Fruit fly (Drosophila melanogaster) whole organism, embryonic: ENCODE results near the gene CG15414.

ENCODE experiments used
- Ada2b ChIP-seq: fragments of 200-800 bp; sonication (Bioruptor generic); IDR thresholded peaks from 2 replicates; pipeline ENCODE4 v1.3.6; 2022; ENCODE audit warnings: missing biosample characterization, missing genetic modification characterization
- Asciz ChIP-seq: fragments of 200-800 bp; sonication (Bioruptor generic); optimal IDR thresholded peaks from 2 replicates; lab custom pipeline; 2017; ENCODE audit warnings: missing biosample characterization, mild to moderate bottlenecking, missing genetic modification characterization, missing genetic modification reagents
- CG10147 ChIP-seq: fragments of 200-800 bp; sonication (Bioruptor generic); optimal IDR thresholded peaks from 2 replicates; lab custom pipeline; 2019; ENCODE audit warnings: missing biosample characterization, mild to moderate bottlenecking, missing genetic modification characterization, moderate library complexity
- CG10274 ChIP-seq: fragments of 200-800 bp; sonication (Bioruptor generic); optimal IDR thresholded peaks from 3 replicates; lab custom pipeline; 2017; ENCODE audit warnings: missing biosample characterization, mild to moderate bottlenecking, missing genetic modification characterization
- CG11093 ChIP-seq: fragments of 200-800 bp; sonication (Bioruptor generic); IDR thresholded peaks from 3 replicates; pipeline ENCODE4 v1.3.6; 2022; ENCODE audit warnings: missing biosample characterization, missing genetic modification characterization
- CG11247 ChIP-seq: fragments of 200-800 bp; sonication (Bioruptor generic); IDR thresholded peaks from 2 replicates; pipeline ENCODE4 v1.3.6; 2022; ENCODE audit warnings: missing biosample characterization, missing genetic modification characterization
- CG11723 ChIP-seq: fragments of 200-800 bp; sonication (Bioruptor generic); optimal IDR thresholded peaks from 2 replicates; lab custom pipeline; 2017; ENCODE audit warnings: missing biosample characterization, mild to moderate bottlenecking, missing genetic modification characterization
- CG12744 ChIP-seq: fragments of 200-800 bp; sonication (Bioruptor generic); optimal IDR thresholded peaks from 2 replicates; lab custom pipeline; 2016; ENCODE audit warnings: missing biosample characterization, missing genetic modification characterization
- CG15479 ChIP-seq: fragments of 200-800 bp; sonication (Bioruptor generic); optimal IDR thresholded peaks from 3 replicates; lab custom pipeline; 2019; ENCODE audit warnings: missing biosample characterization, mild to moderate bottlenecking, missing genetic modification characterization, moderate library complexity
- CG15601 ChIP-seq: fragments of 200-800 bp; sonication (Bioruptor generic); optimal IDR thresholded peaks from 3 replicates; lab custom pipeline; 2019; ENCODE audit warnings: missing biosample characterization, mild to moderate bottlenecking, missing genetic modification characterization, moderate library complexity
- CG16815 ChIP-seq: fragments of 200-800 bp; sonication (Bioruptor generic); optimal IDR thresholded peaks from 3 replicates; lab custom pipeline; 2017; ENCODE audit warnings: missing biosample characterization, mild to moderate bottlenecking, missing genetic modification characterization
- CG16863 ChIP-seq: fragments of 200-800 bp; sonication (Bioruptor generic); optimal IDR thresholded peaks from 3 replicates; lab custom pipeline; 2016; ENCODE audit warnings: missing biosample characterization, missing genetic modification characterization
- CG17568 ChIP-seq: fragments of 200-800 bp; sonication (Bioruptor generic); optimal IDR thresholded peaks from 2 replicates; lab custom pipeline; 2018; ENCODE audit warnings: missing biosample characterization, mild to moderate bottlenecking, missing genetic modification characterization, moderate library complexity
- CG18599 ChIP-seq: fragments of 200-800 bp; sonication (Bioruptor generic); optimal IDR thresholded peaks from 3 replicates; lab custom pipeline; 2017; ENCODE audit warnings: missing biosample characterization, missing genetic modification characterization, mild to moderate bottlenecking, moderate library complexity, missing genetic modification reagents
- CG2202 ChIP-seq: fragments of 200-800 bp; sonication (Bioruptor generic); optimal IDR thresholded peaks from 2 replicates; lab custom pipeline; 2018; ENCODE audit warnings: missing biosample characterization, mild to moderate bottlenecking, missing genetic modification characterization
- CG2712 ChIP-seq: fragments of 200-800 bp; optimal IDR thresholded peaks from 3 replicates; lab custom pipeline; 2019; ENCODE audit warnings: missing biosample characterization, mild to moderate bottlenecking, missing genetic modification characterization, moderate library complexity
- CG31441 ChIP-seq: fragments of 200-800 bp; sonication (Bioruptor generic); IDR thresholded peaks from 2 replicates; pipeline ENCODE4 v1.3.6; 2022; ENCODE audit warnings: missing biosample characterization, missing genetic modification characterization
- CG34224 ChIP-seq: fragments of 200-800 bp; sonication (Bioruptor generic); IDR thresholded peaks from 3 replicates; pipeline ENCODE4 v1.3.6; 2022; ENCODE audit warnings: missing biosample characterization, missing genetic modification characterization; ENCODE audit not compliant: partially characterized antibody
- CG4617 ChIP-seq: fragments of 200-800 bp; sonication (Bioruptor generic); optimal IDR thresholded peaks from 3 replicates; lab custom pipeline; 2016; ENCODE audit warnings: missing biosample characterization, missing genetic modification characterization, borderline replicate concordance
- CG5245 ChIP-seq: fragments of 200-800 bp; sonication (Bioruptor generic); optimal IDR thresholded peaks from 3 replicates; lab custom pipeline; 2016; ENCODE audit warnings: missing biosample characterization, missing genetic modification characterization
- CG8281 ChIP-seq: fragments of 200-800 bp; sonication (Bioruptor generic); optimal IDR thresholded peaks from 2 replicates; lab custom pipeline; 2018; ENCODE audit warnings: missing biosample characterization, mild to moderate bottlenecking, missing genetic modification characterization, moderate library complexity
- Dip3 ChIP-seq: fragments of 200-800 bp; sonication (Bioruptor generic); optimal IDR thresholded peaks from 3 replicates; lab custom pipeline; 2016; ENCODE audit warnings: missing biosample characterization, missing genetic modification characterization
- Drgx ChIP-seq: fragments of 200-800 bp; sonication (Bioruptor generic); IDR thresholded peaks from 2 replicates; pipeline ENCODE4 v1.3.6; 2022; ENCODE audit warnings: missing biosample characterization, missing genetic modification characterization
- Kr ChIP-seq: fragments of 200-800 bp; sonication (Bioruptor generic); optimal IDR thresholded peaks from 2 replicates; lab custom pipeline; 2017; ENCODE audit warnings: missing biosample characterization, mild to moderate bottlenecking, missing genetic modification characterization
- MBD-R2 ChIP-seq: fragments of 200-800 bp; sonication (Bioruptor generic); IDR thresholded peaks from 2 replicates; pipeline ENCODE4 v1.3.6; 2022; ENCODE audit warnings: missing biosample characterization, missing genetic modification characterization
- Mrtf ChIP-seq: fragments of 200-800 bp; sonication (Bioruptor generic); IDR thresholded peaks from 3 replicates; pipeline ENCODE4 v1.3.6; 2022; ENCODE audit warnings: missing biosample characterization, missing genetic modification characterization
- NC2β ChIP-seq: fragments of 200-800 bp; sonication (Bioruptor generic); optimal IDR thresholded peaks from 2 replicates; lab custom pipeline; 2016; ENCODE audit warnings: missing biosample characterization, missing genetic modification characterization
- NFAT ChIP-seq: fragments of 200-800 bp; sonication (Bioruptor generic); IDR thresholded peaks from 2 replicates; pipeline ENCODE4 v1.3.6; 2022; ENCODE audit warnings: missing biosample characterization, missing genetic modification characterization
- Xrp1 ChIP-seq: fragments of 200-800 bp; sonication (Bioruptor generic); IDR thresholded peaks from 2 replicates; pipeline ENCODE4 v1.3.6; 2022; ENCODE audit warnings: missing biosample characterization, missing genetic modification characterization
- ash1 ChIP-seq: fragments of 200-800 bp; sonication (Bioruptor generic); optimal IDR thresholded peaks from 2 replicates; lab custom pipeline; 2018; ENCODE audit warnings: missing biosample characterization, mild to moderate bottlenecking, missing genetic modification characterization
- az2 ChIP-seq: fragments of 200-800 bp; sonication (Bioruptor generic); optimal IDR thresholded peaks from 3 replicates; lab custom pipeline; 2016; ENCODE audit warnings: missing biosample characterization, missing genetic modification characterization
- bab2 ChIP-seq: fragments of 200-800 bp; sonication (Bioruptor generic); optimal IDR thresholded peaks from 2 replicates; lab custom pipeline; 2016; ENCODE audit warnings: missing biosample characterization, missing genetic modification characterization
- chm ChIP-seq: fragments of 200-800 bp; sonication (Bioruptor generic); IDR thresholded peaks from 2 replicates; pipeline ENCODE4 v1.3.6; 2022; ENCODE audit warnings: missing biosample characterization, missing genetic modification characterization
- da ChIP-seq: fragments of 200-800 bp; sonication (Bioruptor generic); optimal IDR thresholded peaks from 2 replicates; lab custom pipeline; 2016; ENCODE audit warnings: missing biosample characterization, missing genetic modification characterization
- disco-r ChIP-seq: fragments of 200-800 bp; sonication (Bioruptor generic); optimal IDR thresholded peaks from 2 replicates; lab custom pipeline; 2016; ENCODE audit warnings: missing biosample characterization, missing genetic modification characterization
- dm ChIP-seq: fragments of 200-800 bp; sonication (Bioruptor generic); optimal IDR thresholded peaks from 3 replicates; lab custom pipeline; 2016; ENCODE audit warnings: missing biosample characterization, missing genetic modification characterization
- dpn ChIP-seq, 2 experiments: fragments of 200-800 bp; sonication (Bioruptor generic); optimal IDR thresholded peaks; 3 replicates each; lab custom pipeline; 2016; ENCODE audit warnings: missing biosample characterization in 2 of 2, missing genetic modification characterization in 2 of 2
- ewg ChIP-seq: fragments of 200-800 bp; sonication (Bioruptor generic); optimal IDR thresholded peaks from 3 replicates; lab custom pipeline; 2017; ENCODE audit warnings: mild to moderate bottlenecking, missing biosample characterization, missing genetic modification reagents, missing genetic modification characterization
- fd3F ChIP-seq: fragments of 200-800 bp; sonication (Bioruptor generic); optimal IDR thresholded peaks from 2 replicates; lab custom pipeline; 2018; ENCODE audit warnings: missing biosample characterization, mild to moderate bottlenecking, missing genetic modification characterization, moderate library complexity
- fd96Cb ChIP-seq: fragments of 200-800 bp; sonication (Bioruptor generic); optimal IDR thresholded peaks from 2 replicates; lab custom pipeline; 2018; ENCODE audit warnings: missing biosample characterization, mild to moderate bottlenecking, missing genetic modification characterization, moderate library complexity
- gt ChIP-seq: fragments of 200-800 bp; sonication (Bioruptor generic); IDR thresholded peaks from 2 replicates; pipeline ENCODE4 v1.3.6; 2022; ENCODE audit warnings: missing biosample characterization, missing genetic modification characterization
- inv ChIP-seq: fragments of 200-800 bp; sonication (Bioruptor generic); IDR thresholded peaks from 2 replicates; pipeline ENCODE4 v1.3.6; 2022; ENCODE audit warnings: missing biosample characterization, missing genetic modification characterization; ENCODE audit not compliant: partially characterized antibody
- klu ChIP-seq: fragments of 200-800 bp; sonication (Bioruptor generic); IDR thresholded peaks from 2 replicates; pipeline ENCODE4 v1.3.6; 2022; ENCODE audit warnings: missing biosample characterization, missing genetic modification characterization
- lilli ChIP-seq: fragments of 200-800 bp; sonication (Bioruptor generic); optimal IDR thresholded peaks from 3 replicates; lab custom pipeline; 2016; ENCODE audit warnings: missing biosample characterization, missing genetic modification characterization
- mirr ChIP-seq: fragments of 200-800 bp; sonication (Bioruptor generic); optimal IDR thresholded peaks from 3 replicates; lab custom pipeline; 2018; ENCODE audit warnings: missing biosample characterization, mild to moderate bottlenecking, missing genetic modification characterization
- org-1 ChIP-seq: fragments of 200-800 bp; sonication (Bioruptor generic); optimal IDR thresholded peaks from 2 replicates; lab custom pipeline; 2017; ENCODE audit warnings: missing biosample characterization, missing genetic modification characterization
- p53 ChIP-seq: fragments of 200-800 bp; sonication (Bioruptor generic); optimal IDR thresholded peaks from 2 replicates; lab custom pipeline; 2016; ENCODE audit warnings: missing biosample characterization, missing genetic modification characterization
- schlank ChIP-seq: fragments of 200-800 bp; sonication (Bioruptor generic); optimal IDR thresholded peaks from 2 replicates; lab custom pipeline; 2018; ENCODE audit warnings: missing biosample characterization, mild to moderate bottlenecking, missing genetic modification characterization
- twi ChIP-seq: fragments of 200-800 bp; optimal IDR thresholded peaks from 2 replicates; lab custom pipeline; 2019; ENCODE audit warnings: missing biosample characterization, mild to moderate bottlenecking, missing genetic modification characterization, moderate library complexity
- vvl ChIP-seq: fragments of 200-800 bp; sonication (Bioruptor generic); IDR thresholded peaks from 2 replicates; pipeline ENCODE4 v1.3.6; 2022; ENCODE audit warnings: missing biosample characterization, missing genetic modification characterization
- zen ChIP-seq: fragments of 200-800 bp; sonication (Bioruptor generic); optimal IDR thresholded peaks from 3 replicates; lab custom pipeline; 2018; ENCODE audit warnings: missing biosample characterization, mild to moderate bottlenecking, missing genetic modification characterization, moderate library complexity

CG15414 gene

DNA sequence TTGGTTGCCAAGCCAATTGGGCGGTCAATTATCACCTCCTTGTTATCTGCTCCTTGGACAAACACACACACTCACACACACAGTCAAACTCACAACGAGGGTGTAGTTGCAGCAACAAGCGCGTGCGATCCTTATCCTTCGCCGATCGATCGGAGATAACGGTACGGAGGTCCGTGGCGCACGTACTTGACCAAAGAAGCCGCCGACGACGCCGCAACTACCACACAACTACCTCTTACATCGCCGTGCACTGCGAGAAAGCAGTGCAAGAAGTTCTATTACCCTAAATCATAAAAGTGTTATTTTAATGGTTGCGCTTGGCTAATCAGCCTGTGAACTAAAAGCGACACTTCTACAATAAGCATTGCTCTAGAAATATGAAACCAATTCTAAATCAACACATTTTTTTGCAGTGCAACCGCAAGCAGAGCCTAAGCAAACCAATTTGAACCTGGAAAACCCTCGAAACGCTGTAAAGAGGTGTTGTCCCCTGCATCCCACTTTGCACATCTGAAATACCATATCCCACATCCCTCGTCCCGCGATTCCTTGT is 42.2 kb upstream of the CG15414 start (continued):
- TF ChIP-seq CG15479 (GFP tag; lab: Kevin White, UChicago) (peak; percentile 98), mirr (GFP tag; lab: Kevin White, UChicago) (no peak), gt (GFP tag; lab: Robert Waterston, UW) (no peak), Ada2b (GFP tag; lab: Robert Waterston, UW) (no peak; the same call in 1 of the 2 replicates), CG11247 (GFP tag; lab: Robert Waterston, UW) (no peak), Dip3 (GFP tag; lab: Kevin White, UChicago) (no peak), NC2β (GFP tag; lab: Kevin White, UChicago) (peak; percentile 55), schlank (no peak), zen (tag; lab: Kevin White, UChicago) (peak; percentile 94), klu (no peak), inv (GFP tag; lab: Robert Waterston, UW) (no peak), chm (GFP tag; lab: Robert Waterston, UW) (0 out of 2 replicates have a peak, but pooled peaks have one; percentile 49), CG2202 (tag; lab: Kevin White, UChicago) (peak; percentile 53), Mrtf (GFP tag; lab: Robert Waterston, UW) (0 out of 3 replicates have a peak, but pooled peaks have one; percentile 40), vvl (peak; percentile 38; the same call in 1 of the 2 replicates), CG10274 (GFP tag; lab: Kevin White, UChicago) (no peak), NFAT (GFP tag; lab: Robert Waterston, UW) (no peak), da (GFP tag; lab: Kevin White, UChicago) (no peak), p53 (GFP tag; lab: Kevin White, UChicago) (no peak), Kr (no peak), ash1 (GFP tag; lab: Kevin White, UChicago) (no peak), CG5245 (GFP tag; lab: Kevin White, UChicago) (peak; percentile 58), org-1 (GFP tag; lab: Kevin White, UChicago) (peak; percentile 24), CG11093 (GFP tag; lab: Robert Waterston, UW) (no peak), az2 (GFP tag; lab: Kevin White, UChicago) (peak; percentile 54), ewg (no peak), CG2712 (peak; percentile 69), CG31441 (peak; percentile 52; the same call in 1 of the 2 replicates), CG11723 (GFP tag; lab: Kevin White, UChicago) (no peak), CG34224 (GFP tag; lab: Robert Waterston, UW) (no peak), fd3F (GFP tag; lab: Kevin White, UChicago) (no peak), bab2 (GFP tag; lab: Kevin White, UChicago) (peak; percentile 36), fd96Cb (tag; lab: Kevin White, UChicago) (peak; percentile 52), lilli (peak; percentile 42), CG4617 (GFP tag; lab: Kevin White, UChicago) (no peak), CG17568 (GFP tag; lab: Kevin White, UChicago) (no peak), CG16863 (GFP tag; lab: Kevin White, UChicago) (peak; percentile 25), Asciz (no peak), CG8281 (tag; lab: Kevin White, UChicago) (no peak), CG12744 (no peak), CG18599 (GFP tag; lab: Kevin White, UChicago) (no peak), CG15601 (no peak), twi (peak; percentile 43), dm (GFP tag; lab: Kevin White, UChicago) (peak; percentile 11), Xrp1 (peak; percentile 81), dpn (GFP tag; optimal IDR thresholded peaks at IDR 0.05; lab: Kevin White, UChicago) (peak; percentile 51 to 53), disco-r (GFP tag; lab: Kevin White, UChicago) (no peak), CG10147 (GFP tag; lab: Kevin White, UChicago) (no peak), Drgx (no peak), CG16815 (peak; percentile 65), MBD-R2 (GFP tag; lab: Robert Waterston, UW) (no peak; the same call in 1 of the 2 replicates)
